Worm (Caenorhabditis elegans): ENCODE results near the gene clec-52.

Gene clec-52

DNA sequence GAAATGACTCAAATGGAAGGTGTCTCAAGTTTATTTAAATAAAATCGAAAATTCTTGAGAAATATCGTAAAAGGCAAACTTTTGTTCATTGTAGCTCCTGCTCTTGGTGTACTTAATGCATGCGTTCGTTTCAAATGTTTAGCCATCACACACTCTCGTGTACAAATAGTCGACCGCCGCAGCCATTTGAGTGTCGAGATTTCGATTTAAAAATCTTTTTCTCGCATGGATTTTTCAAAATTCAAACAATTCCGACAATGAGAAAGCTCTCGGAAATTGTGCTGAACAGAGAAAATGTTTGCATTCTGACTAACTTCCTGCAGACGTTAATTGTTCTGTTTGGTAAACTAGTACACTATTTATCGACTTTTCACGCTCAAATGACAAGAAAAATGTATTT lies 30.7 kb upstream of the clec-52 start:
- TF ChIP-seq med-1 (GFP tag; optimal IDR thresholded peaks at IDR 0.05; ENCODE audit: insufficient read depth) (no peak), T22C8.4 (GFP tag; IDR thresholded peaks at IDR 0.05) (no peak), cog-1 (tag; optimal IDR thresholded peaks at IDR 0.05) (no peak), ztf-29 (GFP tag; IDR thresholded peaks at IDR 0.05) (no peak), flt-1 (GFP tag; IDR thresholded peaks at IDR 0.05) (no peak), ref-1 (GFP tag; conservative IDR thresholded peaks at IDR 0.05) (no peak), klf-2 (GFP tag; conservative IDR thresholded peaks at IDR 0.05) (no peak)

DNA sequence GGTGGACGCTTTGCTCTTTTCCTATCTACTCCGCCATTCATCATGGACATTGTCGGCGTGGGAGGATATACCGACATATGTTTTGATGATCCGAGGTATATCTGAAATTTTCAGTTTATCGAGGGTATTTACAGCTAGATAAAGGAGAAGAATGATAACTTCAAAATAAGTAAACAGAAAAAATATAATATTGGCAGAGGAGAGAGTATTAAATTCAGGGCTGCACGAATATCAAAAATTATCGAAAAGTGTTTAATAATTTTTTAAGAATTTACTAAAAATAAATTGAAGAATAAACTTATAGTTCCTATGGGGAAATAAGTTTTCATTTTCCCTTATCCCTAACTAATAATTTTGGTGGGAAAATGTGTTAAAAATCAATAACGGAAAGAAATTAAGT lies 30.3 kb upstream of the clec-52 start, which contains the start of gene wsp-1:
wsp-1 (minus strand) TSS at position 101 of the 400 bp plus-strand sequence.
- no peak for TF ChIP-seq cog-1 (tag; optimal IDR thresholded peaks at IDR 0.05)
- no peak for TF ChIP-seq klf-2 (GFP tag; conservative IDR thresholded peaks at IDR 0.05)
- no peak for TF ChIP-seq ztf-23 (GFP tag; IDR thresholded peaks at IDR 0.05)
- no peak for TF ChIP-seq tab-1 (GFP tag; IDR thresholded peaks at IDR 0.05)
- no peak for TF ChIP-seq T22C8.4 (GFP tag; IDR thresholded peaks at IDR 0.05)
- TF ChIP-seq flt-1 (GFP tag; IDR thresholded peaks at IDR 0.05), result no peak
- TF ChIP-seq ref-1 (GFP tag; conservative IDR thresholded peaks at IDR 0.05), result no peak
- TF ChIP-seq ztf-29 (GFP tag; IDR thresholded peaks at IDR 0.05), result no peak
- TF ChIP-seq med-1 (GFP tag; optimal IDR thresholded peaks at IDR 0.05; ENCODE audit: insufficient read depth), result no peak

DNA sequence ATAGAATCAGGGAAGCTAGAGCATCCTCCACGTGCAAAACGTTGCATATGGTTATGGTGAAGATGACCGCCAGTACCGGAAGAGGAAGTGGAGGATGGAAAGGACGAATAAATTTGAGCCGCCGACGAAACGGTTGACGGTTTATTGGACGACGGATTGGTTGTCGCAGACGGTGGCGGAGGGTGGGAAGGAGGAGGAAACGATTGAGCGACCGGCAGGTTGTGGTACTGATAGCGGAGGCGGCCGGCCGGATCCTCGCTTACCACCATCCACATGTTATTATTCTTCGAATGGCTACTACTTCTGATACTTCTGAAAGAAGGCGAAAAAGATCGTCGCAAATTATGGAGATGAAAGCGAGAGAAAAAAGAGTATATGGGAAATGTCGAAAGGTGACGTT lies 24.3 kb upstream of the clec-52 start:
- TF ChIP-seq ref-1 (GFP tag; conservative IDR thresholded peaks at IDR 0.05) (no peak), klf-2 (GFP tag; conservative IDR thresholded peaks at IDR 0.05) (no peak), T22C8.4 (GFP tag; IDR thresholded peaks at IDR 0.05) (no peak), ztf-29 (GFP tag; IDR thresholded peaks at IDR 0.05) (no peak), cog-1 (tag; optimal IDR thresholded peaks at IDR 0.05) (no peak), med-1 (GFP tag; optimal IDR thresholded peaks at IDR 0.05; ENCODE audit: insufficient read depth) (no peak), flt-1 (GFP tag; IDR thresholded peaks at IDR 0.05) (no peak), ztf-23 (GFP tag; IDR thresholded peaks at IDR 0.05) (no peak), tab-1 (GFP tag; IDR thresholded peaks at IDR 0.05) (no peak)

DNA sequence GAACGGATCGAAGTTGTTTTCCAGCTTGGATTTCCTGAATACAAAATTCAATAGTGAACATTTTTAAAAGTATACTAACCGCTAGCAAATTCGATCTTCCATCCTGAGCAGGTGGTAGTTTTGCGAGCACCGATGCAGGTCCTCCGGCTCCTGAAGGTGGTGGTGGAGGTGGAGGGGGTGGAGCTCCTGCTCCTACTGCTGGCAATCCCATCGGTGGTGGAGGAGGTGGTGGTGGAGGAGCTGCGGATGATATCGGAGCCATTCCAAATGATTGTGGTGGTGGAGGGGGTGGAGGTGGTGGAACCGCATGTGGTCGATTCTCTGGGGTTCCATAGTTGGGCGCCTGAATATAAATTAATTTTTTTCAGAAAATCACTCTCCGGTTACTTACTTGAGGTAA lies 21.1 kb upstream of the clec-52 start:
- TF ChIP-seq tab-1 (GFP tag; IDR thresholded peaks at IDR 0.05) (no peak), ztf-23 (GFP tag; IDR thresholded peaks at IDR 0.05) (no peak; the same call in 1 of the 2 replicates), klf-2 (GFP tag; conservative IDR thresholded peaks at IDR 0.05) (no peak), flt-1 (GFP tag; IDR thresholded peaks at IDR 0.05) (no peak), ref-1 (GFP tag; conservative IDR thresholded peaks at IDR 0.05) (no peak), med-1 (GFP tag; optimal IDR thresholded peaks at IDR 0.05; ENCODE audit: insufficient read depth) (no peak)

DNA sequence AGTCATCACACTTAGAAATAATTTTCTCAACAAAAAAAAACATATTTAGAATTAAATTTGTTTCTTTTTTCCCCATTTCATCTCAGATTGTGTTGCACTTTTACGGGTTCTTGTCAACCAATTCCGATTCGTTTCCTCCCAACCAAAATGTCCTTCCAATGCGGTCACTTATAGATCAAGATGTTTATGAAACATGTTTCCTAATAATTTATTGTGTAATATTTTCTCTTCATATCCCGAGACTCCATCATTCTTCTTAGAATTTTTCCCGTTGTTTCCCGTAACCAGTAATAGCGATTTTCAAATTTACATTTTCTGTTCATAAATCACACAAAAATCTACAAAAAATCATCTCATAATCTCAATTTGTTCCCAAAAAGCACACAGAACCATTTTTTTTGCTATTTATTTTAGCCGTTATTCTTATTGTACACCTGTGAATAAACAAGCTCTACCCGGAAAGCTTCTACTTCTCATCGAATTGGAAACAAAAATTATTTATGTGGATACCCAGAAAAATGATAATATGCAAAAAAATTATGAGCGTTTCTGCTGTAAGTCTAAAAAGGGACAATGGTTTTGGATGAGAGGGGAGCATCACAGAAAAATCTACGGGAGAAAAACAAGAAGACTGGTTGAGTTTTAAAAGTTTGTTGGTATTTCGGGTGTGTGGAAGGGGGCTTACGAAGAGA lies 20.0 kb upstream of the clec-52 start:
- TF ChIP-seq flt-1 (GFP tag; IDR thresholded peaks at IDR 0.05) (no peak), ref-1 (GFP tag; conservative IDR thresholded peaks at IDR 0.05) (no peak), klf-2 (GFP tag; conservative IDR thresholded peaks at IDR 0.05) (no peak), ztf-23 (GFP tag; IDR thresholded peaks at IDR 0.05) (no peak), T22C8.4 (GFP tag; IDR thresholded peaks at IDR 0.05) (no peak), cog-1 (tag; optimal IDR thresholded peaks at IDR 0.05) (no peak), ztf-29 (GFP tag; IDR thresholded peaks at IDR 0.05) (no peak), tab-1 (GFP tag; IDR thresholded peaks at IDR 0.05) (no peak), med-1 (GFP tag; optimal IDR thresholded peaks at IDR 0.05; ENCODE audit: insufficient read depth) (no peak)

DNA sequence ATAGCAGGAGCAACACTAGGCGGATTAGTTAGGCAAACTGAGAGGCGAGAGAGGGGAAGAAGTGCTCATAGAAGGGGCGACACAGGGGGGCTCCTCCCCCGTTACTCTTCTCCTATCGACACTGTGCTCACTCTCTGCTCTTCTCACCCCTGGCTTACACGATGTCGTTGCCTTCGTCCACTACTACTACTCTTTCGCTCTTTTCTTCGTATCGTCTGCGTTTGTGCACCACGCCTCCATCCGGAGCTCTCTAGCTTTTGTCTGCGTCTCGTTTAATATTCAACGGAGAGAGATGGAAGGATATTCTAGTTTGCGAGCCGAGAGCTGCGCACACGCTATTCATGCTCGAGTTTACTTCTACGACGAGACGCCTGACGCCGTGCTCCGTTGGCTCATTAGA lies 14.8 kb upstream of the clec-52 start:
- TF ChIP-seq ztf-29 (GFP tag; IDR thresholded peaks at IDR 0.05), result no peak
- TF ChIP-seq klf-2 (GFP tag; conservative IDR thresholded peaks at IDR 0.05), result no peak
- 0 out of 2 replicates have a peak, but pooled peaks have one; percentile 44 for TF ChIP-seq tab-1 (GFP tag; IDR thresholded peaks at IDR 0.05)
- no peak for TF ChIP-seq med-1 (GFP tag; optimal IDR thresholded peaks at IDR 0.05; ENCODE audit: insufficient read depth)
- peak; percentile 6 for TF ChIP-seq cog-1 (tag; optimal IDR thresholded peaks at IDR 0.05)
- TF ChIP-seq ztf-23 (GFP tag; IDR thresholded peaks at IDR 0.05), result no peak
- TF ChIP-seq flt-1 (GFP tag; IDR thresholded peaks at IDR 0.05), result peak; percentile 75; the same call in 1 of the 2 replicates
- TF ChIP-seq T22C8.4 (GFP tag; IDR thresholded peaks at IDR 0.05), result no peak
- no peak for TF ChIP-seq ref-1 (GFP tag; conservative IDR thresholded peaks at IDR 0.05)

DNA sequence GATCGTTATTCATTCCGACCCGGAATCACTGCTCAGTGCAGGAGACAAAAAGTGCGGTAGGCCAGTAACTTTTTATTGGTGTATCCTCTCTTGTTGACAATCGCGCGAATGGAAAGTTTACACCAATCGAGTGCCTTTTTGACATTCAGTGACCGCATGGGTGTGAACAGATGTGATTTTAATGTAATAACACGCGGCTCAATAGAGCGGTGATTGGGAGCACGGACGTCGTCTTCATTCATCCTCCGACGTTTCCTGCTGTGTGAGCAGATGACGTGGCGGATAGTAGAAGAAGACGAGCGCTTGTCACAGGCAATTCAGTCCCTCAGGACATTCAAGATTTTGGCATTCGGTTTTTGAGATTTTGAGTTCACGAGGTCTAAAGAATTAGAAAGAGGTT lies 14.0 kb upstream of the clec-52 start:
- TF ChIP-seq T22C8.4 (GFP tag; IDR thresholded peaks at IDR 0.05) (no peak), cog-1 (tag; optimal IDR thresholded peaks at IDR 0.05) (no peak), ztf-23 (GFP tag; IDR thresholded peaks at IDR 0.05) (no peak), klf-2 (GFP tag; conservative IDR thresholded peaks at IDR 0.05) (no peak), ztf-29 (GFP tag; IDR thresholded peaks at IDR 0.05) (no peak), flt-1 (GFP tag; IDR thresholded peaks at IDR 0.05) (no peak), med-1 (GFP tag; optimal IDR thresholded peaks at IDR 0.05; ENCODE audit: insufficient read depth) (no peak), tab-1 (GFP tag; IDR thresholded peaks at IDR 0.05) (no peak)

DNA sequence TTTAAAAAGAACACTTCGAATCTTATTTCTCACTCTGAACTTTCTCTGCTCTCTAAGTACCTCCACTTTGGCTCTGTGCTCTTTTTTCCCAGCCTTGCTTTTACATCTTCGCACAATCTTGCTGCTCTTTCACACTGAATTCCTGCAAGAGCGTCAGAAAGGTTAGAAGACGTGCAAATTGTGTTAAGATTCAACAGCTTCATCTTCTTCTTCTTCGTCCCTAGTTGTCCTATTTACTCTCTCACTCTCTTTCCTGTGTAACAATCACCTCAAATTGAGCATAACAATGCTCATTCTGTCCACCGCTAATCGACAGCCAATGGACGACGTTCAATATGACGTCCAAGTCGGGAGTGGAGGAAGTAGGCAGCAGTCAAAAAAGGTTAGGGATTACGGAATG lies 12.8 kb upstream of the clec-52 start:
- no peak for TF ChIP-seq klf-2 (GFP tag; conservative IDR thresholded peaks at IDR 0.05)
- no peak for TF ChIP-seq ref-1 (GFP tag; conservative IDR thresholded peaks at IDR 0.05)
- TF ChIP-seq T22C8.4 (GFP tag; IDR thresholded peaks at IDR 0.05), result no peak
- TF ChIP-seq med-1 (GFP tag; optimal IDR thresholded peaks at IDR 0.05; ENCODE audit: insufficient read depth), result no peak
- no peak for TF ChIP-seq cog-1 (tag; optimal IDR thresholded peaks at IDR 0.05)
- TF ChIP-seq flt-1 (GFP tag; IDR thresholded peaks at IDR 0.05), result no peak
- no peak for TF ChIP-seq tab-1 (GFP tag; IDR thresholded peaks at IDR 0.05)
- TF ChIP-seq ztf-23 (GFP tag; IDR thresholded peaks at IDR 0.05), result no peak
- TF ChIP-seq ztf-29 (GFP tag; IDR thresholded peaks at IDR 0.05), result no peak

DNA sequence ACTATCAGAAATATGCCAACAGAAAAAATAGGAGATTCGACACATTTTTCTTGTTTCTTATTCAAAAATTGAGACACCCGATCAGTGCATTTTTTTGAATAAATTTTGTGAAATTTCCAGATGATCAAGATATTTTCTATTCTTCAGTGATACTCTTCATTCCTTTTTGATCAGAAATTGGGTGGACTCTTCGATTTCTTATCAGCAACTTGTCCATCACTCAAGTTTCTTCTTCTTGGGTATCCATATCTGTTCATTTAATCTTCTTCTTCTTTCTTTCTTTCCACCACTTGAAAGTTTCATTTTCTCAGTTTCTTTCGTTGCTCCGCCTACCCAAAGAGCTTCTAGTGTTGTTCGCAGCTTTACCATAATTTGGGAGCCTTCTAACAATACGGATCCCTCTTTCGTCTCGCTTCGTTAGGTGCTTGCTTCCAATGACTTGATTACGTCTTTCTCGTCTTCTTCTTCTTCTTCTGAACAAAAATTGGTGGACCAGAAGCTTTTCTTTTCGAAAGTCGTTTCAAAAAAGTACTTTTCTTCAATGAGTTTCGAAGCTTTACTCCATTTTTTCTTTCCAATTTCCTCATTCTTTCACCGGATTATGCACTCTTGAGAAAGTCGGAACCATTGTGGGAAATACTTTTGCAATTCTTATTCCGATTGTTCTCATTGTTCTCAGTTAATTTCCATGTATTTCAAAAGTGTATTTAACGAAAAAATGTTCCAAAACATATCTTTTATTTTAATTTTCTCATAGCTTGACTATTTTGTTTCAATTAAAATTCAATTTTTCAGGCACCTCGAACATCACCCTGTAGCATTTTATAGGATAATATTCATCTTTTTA lies 7.3 kb upstream of the clec-52 start, which contains the start of gene pct-1:
pct-1 (plus strand) TSS at position 797 of the 847 bp plus-strand sequence.
- TF ChIP-seq flt-1 (GFP tag; IDR thresholded peaks at IDR 0.05) (no peak), ztf-23 (GFP tag; IDR thresholded peaks at IDR 0.05) (no peak), med-1 (GFP tag; optimal IDR thresholded peaks at IDR 0.05; ENCODE audit: insufficient read depth) (no peak), cog-1 (tag; optimal IDR thresholded peaks at IDR 0.05) (no peak), ref-1 (GFP tag; conservative IDR thresholded peaks at IDR 0.05) (no peak), tab-1 (GFP tag; IDR thresholded peaks at IDR 0.05) (no peak), klf-2 (GFP tag; conservative IDR thresholded peaks at IDR 0.05) (no peak), T22C8.4 (GFP tag; IDR thresholded peaks at IDR 0.05) (no peak), ztf-29 (GFP tag; IDR thresholded peaks at IDR 0.05) (no peak)
